Worm (Caenorhabditis elegans) whole organism, midembryonic: ENCODE data around the gene skr-6.

Experiments
- cog-1 ChIP-seq: sonication (generic microtip); optimal IDR thresholded peaks from 2 replicates; lab custom pipeline; 2016; ENCODE audit warnings: missing genetic modification characterization, missing compliant biosample characterization
- flt-1 ChIP-seq: fragments of 200-800 bp; sonication (Bioruptor generic); IDR thresholded peaks from 2 replicates; pipeline ENCODE4 v1.3.6; 2022; ENCODE audit warnings: missing genetic modification characterization, missing compliant biosample characterization
- med-1 ChIP-seq: sonication (generic microtip); optimal IDR thresholded peaks from 2 replicates; lab custom pipeline; 2017; ENCODE audit warnings: missing genetic modification characterization, mild to moderate bottlenecking, missing compliant biosample characterization, antibody characterized with exemption, missing genetic modification reagents; ENCODE audit not compliant: insufficient read depth
- ref-1 ChIP-seq: fragments of 200-800 bp; sonication (Bioruptor generic); conservative IDR thresholded peaks from 2 replicates; pipeline ENCODE4 v1.3.6; 2022; ENCODE audit warnings: missing genetic modification reagents, missing genetic modification characterization, missing compliant biosample characterization
- tab-1 ChIP-seq: fragments of 200-800 bp; sonication (Bioruptor generic); IDR thresholded peaks from 2 replicates; pipeline ENCODE4 v1.3.6; 2022; ENCODE audit warnings: missing genetic modification characterization, missing compliant biosample characterization
- ztf-23 ChIP-seq: fragments of 200-800 bp; sonication (Bioruptor generic); IDR thresholded peaks from 2 replicates; pipeline ENCODE4 v1.3.6; 2022; ENCODE audit warnings: missing genetic modification reagents, missing genetic modification characterization, missing compliant biosample characterization
- ztf-29 ChIP-seq: fragments of 200-800 bp; sonication (Bioruptor generic); IDR thresholded peaks from 2 replicates; pipeline ENCODE4 v1.3.6; 2022; ENCODE audit warnings: missing genetic modification reagents, missing genetic modification characterization, missing compliant biosample characterization

- TF ChIP-seq flt-1 (GFP tag; lab: Robert Waterston, UW) (no peak), ztf-29 (GFP tag; lab: Robert Waterston, UW) (no peak), med-1 (GFP tag; lab: Kevin White, UChicago) (no peak), cog-1 (no peak), ref-1 (no peak), tab-1 (no peak), ztf-23 (no peak)
These were observed 26.6 kb downstream of the skr-6 start for ce11 chrV:18243227-18243626.
